Fruit fly (Drosophila melanogaster) whole organism, embryonic: ENCODE data around the gene Prx4.

Experiments used
- Ada2b ChIP-seq: fragments of 200-800 bp; sonication (Bioruptor generic); IDR thresholded peaks from 2 replicates; pipeline ENCODE4 v1.3.6; 2022; ENCODE audit warnings: missing biosample characterization, missing genetic modification characterization
- Bdp1 ChIP-seq: fragments of 200-800 bp; sonication (Bioruptor generic); optimal IDR thresholded peaks from 3 replicates; lab custom pipeline; 2016; ENCODE audit warnings: missing biosample characterization, missing genetic modification characterization
- CG10366 ChIP-seq: fragments of 200-800 bp; sonication (Bioruptor generic); IDR thresholded peaks from 2 replicates; pipeline ENCODE4 v1.3.6; 2022; ENCODE audit warnings: missing biosample characterization, missing genetic modification characterization
- CG10462 ChIP-seq: fragments of 200-800 bp; sonication (Bioruptor generic); optimal IDR thresholded peaks from 2 replicates; lab custom pipeline; 2016; ENCODE audit warnings: missing biosample characterization, missing genetic modification characterization
- CG10543 ChIP-seq: fragments of 200-800 bp; sonication (Bioruptor generic); optimal IDR thresholded peaks from 3 replicates; lab custom pipeline; 2017; ENCODE audit warnings: missing biosample characterization, mild to moderate bottlenecking, missing genetic modification characterization, moderate library complexity
- CG1233 ChIP-seq: fragments of 200-800 bp; sonication (Bioruptor generic); optimal IDR thresholded peaks from 4 replicates; lab custom pipeline; 2018; ENCODE audit warnings: missing biosample characterization, mild to moderate bottlenecking, missing genetic modification characterization
- CG12942 ChIP-seq: fragments of 200-800 bp; sonication (Bioruptor generic); optimal IDR thresholded peaks from 3 replicates; lab custom pipeline; 2016; ENCODE audit warnings: missing biosample characterization, missing genetic modification characterization
- CG15073 ChIP-seq: fragments of 200-800 bp; sonication (Bioruptor generic); optimal IDR thresholded peaks from 2 replicates; lab custom pipeline; 2016; ENCODE audit warnings: missing biosample characterization, missing genetic modification characterization
- CG17568 ChIP-seq: fragments of 200-800 bp; sonication (Bioruptor generic); optimal IDR thresholded peaks from 2 replicates; lab custom pipeline; 2018; ENCODE audit warnings: missing biosample characterization, mild to moderate bottlenecking, missing genetic modification characterization, moderate library complexity
- CG1792 ChIP-seq: fragments of 200-800 bp; sonication (Bioruptor generic); optimal IDR thresholded peaks from 2 replicates; lab custom pipeline; 2016; ENCODE audit warnings: missing biosample characterization, missing genetic modification characterization
- CG18476 ChIP-seq: fragments of 200-800 bp; sonication (Bioruptor generic); optimal IDR thresholded peaks from 2 replicates; lab custom pipeline; 2016; ENCODE audit warnings: missing biosample characterization, mild to moderate bottlenecking, missing genetic modification characterization
- CG2120 ChIP-seq: fragments of 200-800 bp; sonication (Bioruptor generic); optimal IDR thresholded peaks from 3 replicates; lab custom pipeline; 2016; ENCODE audit warnings: missing biosample characterization, missing genetic modification characterization
- CG31224 ChIP-seq: fragments of 200-800 bp; sonication (Bioruptor generic); IDR thresholded peaks from 2 replicates; pipeline ENCODE4 v1.3.6; 2022; ENCODE audit warnings: missing biosample characterization, missing genetic modification characterization
- CG3281 ChIP-seq: fragments of 200-800 bp; sonication (Bioruptor generic); optimal IDR thresholded peaks from 3 replicates; lab custom pipeline; 2017; ENCODE audit warnings: missing biosample characterization, mild to moderate bottlenecking, missing genetic modification characterization
- CG34422 ChIP-seq: fragments of 200-800 bp; sonication (Bioruptor generic); IDR thresholded peaks from 3 replicates; pipeline ENCODE4 v1.3.6; 2022; ENCODE audit warnings: missing biosample characterization, missing genetic modification characterization
- CG4328 ChIP-seq: fragments of 200-800 bp; sonication (Bioruptor generic); optimal IDR thresholded peaks from 3 replicates; lab custom pipeline; 2017; ENCODE audit warnings: missing biosample characterization, missing genetic modification reagents, missing genetic modification characterization
- CG4424 ChIP-seq: fragments of 200-800 bp; sonication (Bioruptor generic); optimal IDR thresholded peaks from 3 replicates; lab custom pipeline; 2016; ENCODE audit warnings: missing biosample characterization, missing genetic modification characterization
- CG4854 ChIP-seq: fragments of 200-800 bp; sonication (Bioruptor generic); optimal IDR thresholded peaks from 2 replicates; lab custom pipeline; 2016; ENCODE audit warnings: missing biosample characterization, missing genetic modification characterization, inconsistent platforms
- CG5953 ChIP-seq: fragments of 200-800 bp; sonication (Bioruptor generic); IDR thresholded peaks from 2 replicates; pipeline ENCODE4 v1.3.6; 2022; ENCODE audit warnings: missing biosample characterization, missing genetic modification characterization
- CG6765 ChIP-seq: fragments of 200-800 bp; sonication (Bioruptor generic); optimal IDR thresholded peaks from 3 replicates; lab custom pipeline; 2017; ENCODE audit warnings: missing biosample characterization, mild to moderate bottlenecking, missing genetic modification characterization
- CG6813 ChIP-seq: fragments of 200-800 bp; sonication (Bioruptor generic); optimal IDR thresholded peaks from 2 replicates; lab custom pipeline; 2017; ENCODE audit warnings: missing biosample characterization, missing genetic modification characterization, mild to moderate bottlenecking, moderate library complexity, missing genetic modification reagents
- CG8765 ChIP-seq: fragments of 200-800 bp; sonication (Bioruptor generic); IDR thresholded peaks from 2 replicates; pipeline ENCODE4 v1.3.6; 2022; ENCODE audit warnings: missing biosample characterization, missing genetic modification characterization
- CG8944 ChIP-seq: fragments of 200-800 bp; sonication (Bioruptor generic); optimal IDR thresholded peaks from 3 replicates; lab custom pipeline; 2016; ENCODE audit warnings: missing biosample characterization, missing genetic modification characterization
- CG9609 ChIP-seq: fragments of 200-800 bp; sonication (Bioruptor generic); optimal IDR thresholded peaks from 3 replicates; lab custom pipeline; 2016; ENCODE audit warnings: missing biosample characterization, missing genetic modification characterization
- Chrac-16 ChIP-seq: fragments of 200-800 bp; sonication (Bioruptor generic); optimal IDR thresholded peaks from 3 replicates; lab custom pipeline; 2016; ENCODE audit warnings: missing biosample characterization, missing genetic modification characterization
- D ChIP-seq, 2 experiments: fragments of 200-800 bp in 1 of 2; fragments of >200 bp in 1 of 2; sonication (Bioruptor generic) in 1 of 2; optimal IDR thresholded peaks; 2 replicates in 1 of 2; 3 replicates in 1 of 2; lab custom pipeline; 2017; ENCODE audit warnings: mild to moderate bottlenecking in 1 of 2, missing biosample characterization in 1 of 2, missing genetic modification characterization in 1 of 2, missing genetic modification reagents in 1 of 2
- ERR ChIP-seq: fragments of 200-800 bp; sonication (Bioruptor generic); optimal IDR thresholded peaks from 2 replicates; lab custom pipeline; 2016; ENCODE audit warnings: missing biosample characterization, missing genetic modification characterization
- Elba2 ChIP-seq: fragments of 200-800 bp; sonication (Bioruptor generic); optimal IDR thresholded peaks from 3 replicates; lab custom pipeline; 2016; ENCODE audit warnings: missing biosample characterization, missing genetic modification characterization
- Ets65A ChIP-seq: fragments of 200-800 bp; sonication (Bioruptor generic); peaks from one replicate; lab custom pipeline; 2016; ENCODE audit warnings: missing biosample characterization, missing genetic modification characterization
- Hr3 ChIP-seq: fragments of 200-800 bp; sonication (Bioruptor generic); optimal IDR thresholded peaks from 3 replicates; lab custom pipeline; 2016; ENCODE audit warnings: missing biosample characterization, missing genetic modification characterization
- Hr39 ChIP-seq: fragments of >200 bp; optimal IDR thresholded peaks from 2 replicates; lab custom pipeline; 2017
- Jarid2 ChIP-seq: fragments of 200-800 bp; sonication (Bioruptor generic); optimal IDR thresholded peaks from 3 replicates; lab custom pipeline; 2017; ENCODE audit warnings: mild to moderate bottlenecking, missing biosample characterization, missing genetic modification reagents, missing genetic modification characterization
- Mad ChIP-seq: fragments of 200-800 bp; sonication (Bioruptor generic); optimal IDR thresholded peaks from 2 replicates; lab custom pipeline; 2016; ENCODE audit warnings: missing biosample characterization, missing genetic modification characterization
- Sin3A ChIP-seq: fragments of >200 bp; optimal IDR thresholded peaks from 2 replicates; lab custom pipeline; 2018
- ara ChIP-seq: fragments of 200-800 bp; sonication (Bioruptor generic); IDR thresholded peaks from 2 replicates; pipeline ENCODE4 v1.3.6; 2022; ENCODE audit warnings: missing biosample characterization, missing genetic modification characterization
- ase ChIP-seq: fragments of 200-800 bp; sonication (Bioruptor generic); IDR thresholded peaks from 3 replicates; pipeline ENCODE4 v1.3.6; 2022; ENCODE audit warnings: missing biosample characterization, missing genetic modification characterization
- az2 ChIP-seq: fragments of 200-800 bp; sonication (Bioruptor generic); optimal IDR thresholded peaks from 3 replicates; lab custom pipeline; 2016; ENCODE audit warnings: missing biosample characterization, missing genetic modification characterization
- bsh ChIP-seq, 2 experiments: fragments of 200-800 bp; sonication (Bioruptor generic); optimal IDR thresholded peaks; 2 replicates each; lab custom pipeline; 2017 to 2018; ENCODE audit warnings: mild to moderate bottlenecking in 2 of 2, missing biosample characterization in 2 of 2, missing genetic modification characterization in 2 of 2, moderate library complexity in 1 of 2
- cato ChIP-seq: fragments of 200-800 bp; sonication (Bioruptor generic); optimal IDR thresholded peaks from 2 replicates; lab custom pipeline; 2016; ENCODE audit warnings: missing biosample characterization, missing genetic modification characterization, borderline replicate concordance
- caup ChIP-seq: fragments of 200-800 bp; sonication (Bioruptor generic); optimal IDR thresholded peaks from 3 replicates; lab custom pipeline; 2017; ENCODE audit warnings: missing biosample characterization, mild to moderate bottlenecking, missing genetic modification characterization, moderate library complexity; ENCODE audit not compliant: severe bottlenecking
- chm ChIP-seq: fragments of 200-800 bp; sonication (Bioruptor generic); IDR thresholded peaks from 2 replicates; pipeline ENCODE4 v1.3.6; 2022; ENCODE audit warnings: missing biosample characterization, missing genetic modification characterization
- fru ChIP-seq: fragments of >200 bp; optimal IDR thresholded peaks from 2 replicates; lab custom pipeline; 2017
- gcm ChIP-seq: fragments of 200-800 bp; sonication (Bioruptor generic); optimal IDR thresholded peaks from 2 replicates; lab custom pipeline; 2019; ENCODE audit warnings: missing biosample characterization, mild to moderate bottlenecking, missing genetic modification characterization, moderate library complexity
- jing ChIP-seq: fragments of 200-800 bp; sonication (Bioruptor generic); optimal IDR thresholded peaks from 2 replicates; lab custom pipeline; 2018; ENCODE audit warnings: missing biosample characterization, mild to moderate bottlenecking, missing genetic modification characterization
- lilli ChIP-seq: fragments of 200-800 bp; sonication (Bioruptor generic); optimal IDR thresholded peaks from 3 replicates; lab custom pipeline; 2016; ENCODE audit warnings: missing biosample characterization, missing genetic modification characterization
- pita ChIP-seq: fragments of 200-800 bp; sonication (Bioruptor generic); optimal IDR thresholded peaks from 2 replicates; lab custom pipeline; 2017; ENCODE audit warnings: missing biosample characterization, mild to moderate bottlenecking, missing genetic modification characterization
- row ChIP-seq: fragments of 200-800 bp; sonication (Bioruptor generic); IDR thresholded peaks from 3 replicates; pipeline ENCODE4 v1.3.6; 2022; ENCODE audit warnings: missing biosample characterization, missing genetic modification characterization
- usp ChIP-seq: fragments of >200 bp; optimal IDR thresholded peaks from 2 replicates; lab custom pipeline; 2017; ENCODE audit warnings: missing biosample characterization, missing genetic modification characterization
- vnd ChIP-seq: fragments of 200-800 bp; sonication (Bioruptor generic); IDR thresholded peaks from 3 replicates; pipeline ENCODE4 v1.3.6; 2022; ENCODE audit warnings: missing biosample characterization, missing genetic modification characterization; ENCODE audit not compliant: partially characterized antibody
- wek ChIP-seq: fragments of 200-800 bp; sonication (Bioruptor generic); optimal IDR thresholded peaks from 3 replicates; lab custom pipeline; 2018; ENCODE audit warnings: missing biosample characterization, mild to moderate bottlenecking, missing genetic modification characterization, moderate library complexity
- zfh1 ChIP-seq: fragments of 200-800 bp; sonication (Bioruptor generic); IDR thresholded peaks from 3 replicates; pipeline ENCODE4 v1.3.6; 2022; ENCODE audit warnings: missing biosample characterization, missing genetic modification characterization

The Prx4 gene

dm6 chr3L:3077568-3078107, 35.5 kb downstream of the Prx4 start (continued):
- TF ChIP-seq cato (no peak), vnd (GFP tag; lab: Robert Waterston, UW) (no peak), Hr3 (GFP tag; lab: Kevin White, UChicago) (no peak), ERR (GFP tag; lab: Kevin White, UChicago) (peak; percentile 35), lilli (GFP tag; lab: Kevin White, UChicago) (peak; percentile 71), CG1792 (GFP tag; lab: Kevin White, UChicago) (peak; percentile 15), chm (GFP tag; lab: Robert Waterston, UW) (peak; percentile 59; the same call in 1 of the 2 replicates), CG6765 (GFP tag; lab: Kevin White, UChicago) (peak; percentile 41), Mad (GFP tag; lab: Kevin White, UChicago) (no peak), Sin3A (lab: Kevin White, UChicago) (no peak), row (GFP tag; lab: Robert Waterston, UW) (peak; percentile 35; the same call in 1 of the 3 replicates), Hr39 (no peak), CG8765 (no peak), usp (GFP tag; lab: Kevin White, UChicago) (no peak), CG9609 (GFP tag; lab: Kevin White, UChicago) (no peak), CG17568 (GFP tag; lab: Kevin White, UChicago) (peak; percentile 75), CG1233 (no peak), Ada2b (GFP tag; lab: Robert Waterston, UW) (no peak), az2 (no peak), CG8944 (GFP tag; lab: Kevin White, UChicago) (no peak), CG15073 (GFP tag; lab: Kevin White, UChicago) (no peak), pita (GFP tag; lab: Kevin White, UChicago) (no peak), CG10543 (GFP tag; lab: Kevin White, UChicago) (peak; percentile 88), CG31224 (GFP tag; lab: Robert Waterston, UW) (peak; percentile 37; the same call in 1 of the 2 replicates), caup (GFP tag; lab: Kevin White, UChicago) (peak; percentile 77), Ets65A (GFP tag; lab: Kevin White, UChicago) (no peak), gcm (GFP tag; lab: Kevin White, UChicago) (no peak), CG4328 (GFP tag; lab: Kevin White, UChicago) (peak; percentile 10), Chrac-16 (GFP tag; lab: Kevin White, UChicago) (no peak), ara (GFP tag; lab: Robert Waterston, UW) (no peak), ase (GFP tag; lab: Robert Waterston, UW) (no peak), CG6813 (GFP tag; lab: Kevin White, UChicago) (peak; percentile 31), jing (GFP tag; lab: Kevin White, UChicago) (no peak), zfh1 (GFP tag; lab: Robert Waterston, UW) (0 out of 3 replicates have a peak, but pooled peaks have one; percentile 10), CG34422 (GFP tag; lab: Robert Waterston, UW) (peak; percentile 40; the same call in 1 of the 3 replicates)

- TF ChIP-seq wek (peak; percentile 80), CG4424 (GFP tag; lab: Kevin White, UChicago) (peak; percentile 49), CG4854 (GFP tag; lab: Kevin White, UChicago) (no peak), CG10462 (GFP tag; lab: Kevin White, UChicago) (no peak), CG10366 (GFP tag; lab: Robert Waterston, UW) (no peak), CG2120 (GFP tag; lab: Kevin White, UChicago) (peak; percentile 60), CG3281 (GFP tag; lab: Kevin White, UChicago) (peak; percentile 55), Bdp1 (GFP tag; lab: Kevin White, UChicago) (no peak), Elba2 (GFP tag; lab: Kevin White, UChicago) (no peak), CG5953 (GFP tag; lab: Robert Waterston, UW) (peak; percentile 46; the same call in 1 of the 2 replicates), Jarid2 (GFP tag; lab: Kevin White, UChicago) (no peak), fru (lab: Kevin White, UChicago) (no peak), CG12942 (no peak), CG18476 (GFP tag; lab: Kevin White, UChicago) (no peak), bsh (GFP tag; optimal IDR thresholded peaks at IDR 0.05; lab: Kevin White, UChicago) (peak in 1 of 2 experiments; percentile 14), D (optimal IDR thresholded peaks at IDR 0.05; lab: Kevin White, UChicago) (no peak), D (GFP tag; optimal IDR thresholded peaks at IDR 0.05; lab: Kevin White, UChicago) (no peak)
These were observed 36.4 kb downstream of the Prx4 start for dm6 chr3L:3078398-3079155.
